Worm (Caenorhabditis elegans) whole organism, young adult: ENCODE measurements around the gene gly-14.

Experiments
- B0035.1 ChIP-seq: sonication (generic microtip); optimal IDR thresholded peaks from 2 replicates; lab custom pipeline; 2016; ENCODE audit warnings: missing genetic modification characterization, mild to moderate bottlenecking, missing compliant biosample characterization, missing genotype, missing genetic modification reagents
- F23B12.7 ChIP-seq: sonication (generic microtip); optimal IDR thresholded peaks from 2 replicates; lab custom pipeline; 2017; ENCODE audit warnings: missing genetic modification characterization, mild to moderate bottlenecking, missing compliant biosample characterization, antibody characterized with exemption, moderate library complexity; ENCODE audit not compliant: insufficient read depth
- F55B11.4 ChIP-seq: sonication (generic microtip); optimal IDR thresholded peaks from 2 replicates; lab custom pipeline; 2016; ENCODE audit warnings: missing compliant biosample characterization, missing genetic modification characterization, borderline replicate concordance; ENCODE audit not compliant: insufficient read depth
- Y95B8A.8 ChIP-seq: fragments of 200-800 bp; sonication (Bioruptor generic); IDR thresholded peaks from 2 replicates; pipeline ENCODE4 v1.3.6; 2022; ENCODE audit warnings: missing genetic modification reagents, missing genetic modification characterization, missing compliant biosample characterization
- ama-1 ChIP-seq, 3 experiments: fragments of 150-350 bp in 1 of 3; sonication (generic microtip) in 2 of 3; optimal IDR thresholded peaks; 2 replicates each; lab custom pipeline; 2014 to 2018; ENCODE audit warnings: missing biosample characterization in 2 of 3, missing genetic modification characterization in 2 of 3, missing genetic modification reagents in 2 of 3
- bed-1 ChIP-seq: fragments of 200-800 bp; sonication (Bioruptor generic); IDR thresholded peaks from 2 replicates; pipeline ENCODE4 v1.3.6; 2022; ENCODE audit warnings: missing genetic modification reagents, missing genetic modification characterization, missing compliant biosample characterization
- ceh-40 ChIP-seq: fragments of 200-800 bp; sonication (Bioruptor generic); IDR thresholded peaks from 2 replicates; pipeline ENCODE4 v1.3.6; 2022; ENCODE audit warnings: missing genetic modification characterization, missing compliant biosample characterization
- ceh-91 ChIP-seq: fragments of 200-800 bp; sonication (Bioruptor generic); IDR thresholded peaks from 2 replicates; pipeline ENCODE4 v1.3.6; 2022; ENCODE audit warnings: missing genetic modification reagents, missing genetic modification characterization, missing compliant biosample characterization
- chd-7 ChIP-seq: sonication (generic microtip); optimal IDR thresholded peaks from 2 replicates; lab custom pipeline; 2016; ENCODE audit warnings: mild to moderate bottlenecking, missing genetic modification characterization, moderate library complexity, missing compliant biosample characterization
- let-526 ChIP-seq: fragments of 200-800 bp; sonication (Bioruptor generic); IDR thresholded peaks from 2 replicates; pipeline ENCODE4 v1.3.6; 2022; ENCODE audit warnings: missing genetic modification reagents, missing genetic modification characterization, missing compliant biosample characterization
- nhr-90 ChIP-seq: sonication (generic microtip); optimal IDR thresholded peaks from 2 replicates; lab custom pipeline; 2016; ENCODE audit warnings: missing genotype, mild to moderate bottlenecking, missing genetic modification characterization, missing compliant biosample characterization
- unc-130 ChIP-seq: sonication (generic microtip); optimal IDR thresholded peaks from 2 replicates; lab custom pipeline; 2016; ENCODE audit warnings: missing genetic modification reagents, missing genetic modification characterization, missing compliant biosample characterization

- TF ChIP-seq ceh-40 (GFP tag; lab: Robert Waterston, UW) (no peak), nhr-90 (tag; lab: Kevin White, UChicago) (no peak), ceh-91 (GFP tag; lab: Robert Waterston, UW) (no peak), bed-1 (GFP tag; lab: Robert Waterston, UW) (no peak), F55B11.4 (tag; lab: Kevin White, UChicago) (no peak), F23B12.7 (tag; lab: Kevin White, UChicago) (no peak), chd-7 (tag; lab: Kevin White, UChicago) (no peak), ama-1 (optimal IDR thresholded peaks at IDR 0.05; lab: Kevin White, UChicago) (no peak), ama-1 (GFP tag; optimal IDR thresholded peaks at IDR 0.05; lab: Kevin White, UChicago) (no peak), let-526 (GFP tag; lab: Robert Waterston, UW) (no peak), B0035.1 (tag; lab: Kevin White, UChicago) (no peak), Y95B8A.8 (GFP tag; lab: Robert Waterston, UW) (no peak), unc-130 (GFP tag; lab: Kevin White, UChicago) (no peak)
Observed at ce11 chrIII:3471403-3472053, 21.5 kb downstream of the gly-14 start, which contains the start of gene rsu-1.
